Fruit fly (Drosophila melanogaster) S2 (cell line): ENCODE data around the gene CG32137.

Source experiments
- CG8478 ChIP-seq: fragments of >200 bp; optimal IDR thresholded peaks from 2 replicates; lab custom pipeline; 2018
- CTCF ChIP-seq, 2 experiments: fragments of >200 bp; optimal IDR thresholded peaks; 2 replicates each; lab custom pipeline; 2018

DNA sequence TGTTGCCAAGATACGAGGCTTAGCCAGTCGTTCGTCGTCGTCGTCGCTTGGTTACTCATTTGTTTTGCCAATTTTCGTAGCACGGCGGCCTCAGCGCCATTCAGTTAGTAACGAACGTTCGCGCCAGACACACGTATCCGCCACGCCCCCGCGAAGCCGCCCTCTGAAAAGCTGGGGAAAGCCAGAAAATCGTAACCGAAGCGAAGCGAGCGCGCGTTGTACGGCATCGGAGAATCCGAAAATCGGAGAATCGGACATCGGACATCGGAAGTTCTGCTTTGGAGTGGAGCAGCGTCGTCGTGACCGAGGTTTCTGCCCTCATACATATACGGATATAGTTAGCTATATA, at the start of gene CG32137:
- TF ChIP-seq CTCF (optimal IDR thresholded peaks at IDR 0.05; lab: Kevin White, UChicago) (no peak), CG8478 (lab: Kevin White, UChicago) (no peak)
